Worm (Caenorhabditis elegans) whole organism, L2 larva: ENCODE measurements around the gene sid-1.

Experiments used
- R02D3.7 ChIP-seq: fragments of 150-350 bp; optimal IDR thresholded peaks from 2 replicates; lab custom pipeline; 2014; ENCODE audit warnings: missing biosample characterization, missing genetic modification characterization
- ceh-82 ChIP-seq: fragments of 150-350 bp; optimal IDR thresholded peaks from 2 replicates; lab custom pipeline; 2014; ENCODE audit warnings: missing biosample characterization, missing genetic modification characterization
- dmd-4 ChIP-seq: sonication (generic microtip); optimal IDR thresholded peaks from 2 replicates; lab custom pipeline; 2017; ENCODE audit warnings: missing biosample characterization, missing genetic modification characterization
- elt-3 ChIP-seq: sonication (generic microtip); optimal IDR thresholded peaks from 2 replicates; lab custom pipeline; 2017; ENCODE audit warnings: missing biosample characterization, missing genetic modification characterization
- gmeb-1 ChIP-seq: fragments of 150-350 bp; optimal IDR thresholded peaks from 2 replicates; lab custom pipeline; 2014; ENCODE audit warnings: missing biosample characterization, missing genetic modification characterization
- lsy-2 ChIP-seq, 2 experiments: fragments of 150-350 bp in 1 of 2; sonication (generic microtip) in 1 of 2; optimal IDR thresholded peaks; 2 replicates each; lab custom pipeline; 2014 to 2017; ENCODE audit warnings: missing biosample characterization in 2 of 2, missing genetic modification characterization in 2 of 2
- mdl-1 ChIP-seq, 2 experiments: fragments of 150-350 bp in 1 of 2; sonication (generic microtip) in 1 of 2; optimal IDR thresholded peaks; 2 replicates each; lab custom pipeline; 2017; ENCODE audit warnings: missing biosample characterization in 2 of 2, missing genetic modification characterization in 2 of 2
- nhr-25 ChIP-seq: fragments of 150-350 bp; sonication (generic microtip); optimal IDR thresholded peaks from 3 replicates; lab custom pipeline; 2014; ENCODE audit warnings: missing biosample characterization, missing genetic modification characterization
- nhr-6 ChIP-seq: fragments of 150-350 bp; optimal IDR thresholded peaks from 2 replicates; lab custom pipeline; 2014; ENCODE audit warnings: missing biosample characterization, missing genetic modification characterization
- skn-1 ChIP-seq: sonication (generic microtip); optimal IDR thresholded peaks from 2 replicates; lab custom pipeline; 2017; ENCODE audit warnings: missing biosample characterization, missing genetic modification characterization
- snpc-4 ChIP-seq: fragments of 150-350 bp; optimal IDR thresholded peaks from 2 replicates; lab custom pipeline; 2014; ENCODE audit warnings: missing biosample characterization, missing genetic modification characterization
- unc-62 ChIP-seq: fragments of 150-350 bp; optimal IDR thresholded peaks from 2 replicates; lab custom pipeline; 2014; ENCODE audit warnings: missing biosample characterization, missing genetic modification reagents, missing genetic modification characterization

- no peak for TF ChIP-seq lsy-2 (tag; optimal IDR thresholded peaks at IDR 0.05; lab: Kevin White, UChicago)
- no peak for TF ChIP-seq nhr-25 (tag; lab: Kevin White, UChicago)
- no peak for TF ChIP-seq gmeb-1
- TF ChIP-seq dmd-4 (tag; lab: Kevin White, UChicago) = no peak
- no peak for TF ChIP-seq ceh-82 (tag; lab: Kevin White, UChicago)
- TF ChIP-seq elt-3 (tag; lab: Kevin White, UChicago) = no peak
- no peak for TF ChIP-seq mdl-1 (tag; optimal IDR thresholded peaks at IDR 0.05; lab: Kevin White, UChicago)
- no peak for TF ChIP-seq R02D3.7
- no peak for TF ChIP-seq snpc-4 (tag; lab: Kevin White, UChicago)
- TF ChIP-seq unc-62 (GFP tag; lab: Kevin White, UChicago) = no peak
- TF ChIP-seq skn-1 (tag; lab: Kevin White, UChicago) = no peak
- no peak for TF ChIP-seq nhr-6 (tag; lab: Kevin White, UChicago)
Observed at ce11 chrV:5104934-5105333, 14.8 kb upstream of the sid-1 start, which contains the start of gene srab-2.
